Worm (Caenorhabditis elegans): Measurements from ENCODE around the gene dnj-22.

dnj-22 gene

ce11 chrV:8462074-8462473 lies at the start of gene dnj-22, which contains the start of gene natc-1:
TSS of gene dnj-22 (minus strand) at chrV:8462120.
TSS of gene natc-1 (plus strand) at chrV:8462359.
- TF ChIP-seq dmd-4 (tag; optimal IDR thresholded peaks at IDR 0.05; ENCODE audit: borderline replicate concordance) (no peak), ets-4 (tag; optimal IDR thresholded peaks at IDR 0.05) (no peak), pha-2 (tag; optimal IDR thresholded peaks at IDR 0.05) (no peak), ceh-34 (tag; optimal IDR thresholded peaks at IDR 0.05) (peak; percentile 10), odd-2 (tag; optimal IDR thresholded peaks at IDR 0.05) (no peak), ztf-16 (tag; optimal IDR thresholded peaks at IDR 0.05) (no peak), tbx-7 (tag; optimal IDR thresholded peaks at IDR 0.05) (no peak), hlh-8 (tag; optimal IDR thresholded peaks at IDR 0.05) (no peak), ceh-18 (tag; optimal IDR thresholded peaks at IDR 0.05) (peak; percentile 18), ceh-30 (tag; optimal IDR thresholded peaks at IDR 0.05) (no peak), ceh-14 (tag; optimal IDR thresholded peaks at IDR 0.05) (no peak), ceh-31 (tag; optimal IDR thresholded peaks at IDR 0.05) (peak; percentile 70), ceh-24 (tag; optimal IDR thresholded peaks at IDR 0.05) (no peak), ceh-19 (GFP tag; optimal IDR thresholded peaks at IDR 0.05) (no peak), pros-1 (tag; optimal IDR thresholded peaks at IDR 0.05) (no peak), pax-1 (tag; optimal IDR thresholded peaks at IDR 0.05) (no peak), K02D7.2 (tag; optimal IDR thresholded peaks at IDR 0.05) (no peak), dve-1 (tag; optimal IDR thresholded peaks at IDR 0.05) (peak; percentile 6), unc-42 (tag; optimal IDR thresholded peaks at IDR 0.05) (peak; percentile 95), unc-55 (GFP tag; optimal IDR thresholded peaks at IDR 0.05) (peak; percentile 34), nfya-1 (tag; optimal IDR thresholded peaks at IDR 0.05) (peak; percentile 57), ceh-22 (tag; optimal IDR thresholded peaks at IDR 0.05) (no peak)

DNA sequence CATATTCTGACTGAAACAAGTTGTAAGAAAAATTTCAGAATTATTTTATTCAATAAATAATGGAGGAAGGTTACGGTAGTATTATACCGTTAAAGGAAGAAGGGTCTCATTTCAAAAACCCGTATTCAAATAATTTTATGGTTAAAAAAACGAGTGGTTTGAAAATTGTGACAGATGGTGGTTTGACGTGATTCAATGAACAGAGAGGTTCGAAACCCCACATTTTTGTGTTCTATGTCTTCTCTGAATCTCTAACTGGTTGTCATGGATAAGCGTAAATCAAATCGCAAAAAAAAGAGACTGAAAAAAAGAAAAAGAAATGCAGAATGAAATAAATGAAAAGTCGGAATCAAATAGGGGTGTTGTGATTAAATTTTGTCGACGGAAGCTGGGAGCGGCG lies 45.4 kb upstream of the dnj-22 start, which contains the start of gene ZK994.6:
ZK994.6 (minus strand) TSS at position 101 of the 400 bp plus-strand sequence.
- TF ChIP-seq ceh-19 (GFP tag; optimal IDR thresholded peaks at IDR 0.05) (no peak), ceh-6 (GFP tag; optimal IDR thresholded peaks at IDR 0.05) (no peak), unc-55 (GFP tag; optimal IDR thresholded peaks at IDR 0.05) (no peak), Y22D7AL.16 (tag; optimal IDR thresholded peaks at IDR 0.05) (no peak), ref-2 (tag; optimal IDR thresholded peaks at IDR 0.05) (no peak), madf-2 (tag; optimal IDR thresholded peaks at IDR 0.05) (no peak), ets-4 (tag; optimal IDR thresholded peaks at IDR 0.05) (no peak), ceh-22 (tag; optimal IDR thresholded peaks at IDR 0.05) (no peak), fkh-10 (GFP tag; optimal IDR thresholded peaks at IDR 0.05) (no peak), fkh-6 (tag; optimal IDR thresholded peaks at IDR 0.05) (no peak), C08G9.2 (tag; optimal IDR thresholded peaks at IDR 0.05) (no peak), ceh-48 (tag; optimal IDR thresholded peaks at IDR 0.05) (no peak), che-1 (tag; optimal IDR thresholded peaks at IDR 0.05) (no peak), hlh-6 (tag; optimal IDR thresholded peaks at IDR 0.05) (no peak), nfya-1 (tag; optimal IDR thresholded peaks at IDR 0.05) (no peak)

ce11 chrV:8500348-8500747 lies 38.4 kb upstream of the dnj-22 start:
- peak; percentile 95 for TF ChIP-seq ceh-18 (tag; optimal IDR thresholded peaks at IDR 0.05)
- TF ChIP-seq T23F11.4 (GFP tag; optimal IDR thresholded peaks at IDR 0.05) = peak; percentile 99
- peak; percentile 98 for TF ChIP-seq ttx-3 (tag; optimal IDR thresholded peaks at IDR 0.05)
- TF ChIP-seq C08G9.2 (tag; optimal IDR thresholded peaks at IDR 0.05) = peak; percentile 96
- TF ChIP-seq elt-2 (tag; optimal IDR thresholded peaks at IDR 0.05) = peak; percentile 99
- TF ChIP-seq pha-4 (tag; optimal IDR thresholded peaks at IDR 0.05) = no peak
- peak; percentile 73 for TF ChIP-seq tbx-7 (tag; optimal IDR thresholded peaks at IDR 0.05)
- TF ChIP-seq lin-11 (tag; optimal IDR thresholded peaks at IDR 0.05) = peak; percentile 96
- peak; percentile 98 for TF ChIP-seq fax-1 (tag; optimal IDR thresholded peaks at IDR 0.05)
- TF ChIP-seq che-1 (tag; optimal IDR thresholded peaks at IDR 0.05) = peak; percentile 98
- peak; percentile 89 for TF ChIP-seq unc-42 (tag; optimal IDR thresholded peaks at IDR 0.05)
- peak; percentile 98 for TF ChIP-seq dve-1 (tag; optimal IDR thresholded peaks at IDR 0.05)
- TF ChIP-seq K02D7.2 (tag; optimal IDR thresholded peaks at IDR 0.05) = peak; percentile 99
- peak; percentile 93 for TF ChIP-seq sdc-2 (tag; optimal IDR thresholded peaks at IDR 0.05)
- peak; percentile 98 for TF ChIP-seq eyg-1 (tag; optimal IDR thresholded peaks at IDR 0.05)
- TF ChIP-seq F13H6.1 (tag; optimal IDR thresholded peaks at IDR 0.05) = peak; percentile 99
- TF ChIP-seq hlh-30 (tag; optimal IDR thresholded peaks at IDR 0.05; ENCODE audit: insufficient read depth) = peak; percentile 77
- TF ChIP-seq unc-55 (GFP tag; optimal IDR thresholded peaks at IDR 0.05) = peak; percentile 32
- peak; percentile 98 for TF ChIP-seq tbx-2 (tag; optimal IDR thresholded peaks at IDR 0.05)
- TF ChIP-seq nfya-1 (tag; optimal IDR thresholded peaks at IDR 0.05) = peak; percentile 89
- TF ChIP-seq pat-9 (tag; optimal IDR thresholded peaks at IDR 0.05) = peak; percentile 99
- peak; percentile 100 for TF ChIP-seq sox-4 (tag; optimal IDR thresholded peaks at IDR 0.05)
- TF ChIP-seq syd-9 (tag; optimal IDR thresholded peaks at IDR 0.05) = peak; percentile 99
- peak; percentile 99 for TF ChIP-seq hlh-13 (GFP tag; optimal IDR thresholded peaks at IDR 0.05)
- peak; percentile 99 for TF ChIP-seq ceh-2 (tag; optimal IDR thresholded peaks at IDR 0.05)
- TF ChIP-seq pqm-1 (tag; optimal IDR thresholded peaks at IDR 0.05) = peak; percentile 100
- TF ChIP-seq ceh-14 (tag; optimal IDR thresholded peaks at IDR 0.05) = peak; percentile 99
